Worm (Caenorhabditis elegans) whole organism, early embryonic: ENCODE results near the gene F36H12.4.

Experiments
- B0310.2 ChIP-seq: sonication (generic microtip); optimal IDR thresholded peaks from 2 replicates; lab custom pipeline; 2016; ENCODE audit warnings: mild to moderate bottlenecking, missing genetic modification characterization, missing compliant biosample characterization
- aly-1 ChIP-seq: sonication (generic microtip); optimal IDR thresholded peaks from 2 replicates; lab custom pipeline; 2016; ENCODE audit warnings: missing genetic modification characterization, missing compliant biosample characterization
- ama-1 ChIP-seq: fragments of 150-350 bp; optimal IDR thresholded peaks from 2 replicates; lab custom pipeline; 2014
- ceh-13 ChIP-seq: fragments of 200-800 bp; sonication (Bioruptor generic); optimal IDR thresholded peaks from 2 replicates; lab custom pipeline; 2018; ENCODE audit warnings: mild to moderate bottlenecking, missing genetic modification characterization, missing compliant biosample characterization
- flt-1 ChIP-seq: fragments of 200-800 bp; sonication (Bioruptor generic); IDR thresholded peaks from 2 replicates; pipeline ENCODE4 v1.3.6; 2022; ENCODE audit warnings: missing genetic modification characterization, missing compliant biosample characterization
- hmbx-1 ChIP-seq: sonication (generic microtip); optimal IDR thresholded peaks from 2 replicates; lab custom pipeline; 2016; ENCODE audit warnings: mild to moderate bottlenecking, missing genetic modification characterization, missing compliant biosample characterization
- hmg-4 ChIP-seq: fragments of 200-800 bp; sonication (Bioruptor generic); optimal IDR thresholded peaks from 2 replicates; lab custom pipeline; 2018; ENCODE audit warnings: mild to moderate bottlenecking, missing genetic modification characterization, missing compliant biosample characterization
- hnd-1 ChIP-seq: sonication (generic microtip); optimal IDR thresholded peaks from 2 replicates; lab custom pipeline; 2016; ENCODE audit warnings: missing genetic modification characterization, missing compliant biosample characterization
- sea-1 ChIP-seq: fragments of 200-800 bp; sonication (Bioruptor generic); conservative IDR thresholded peaks from 2 replicates; pipeline ENCODE4 v1.3.6; 2022; ENCODE audit warnings: missing genetic modification characterization, missing compliant biosample characterization
- tbx-11 ChIP-seq: fragments of 200-800 bp; sonication (Bioruptor generic); IDR thresholded peaks from 2 replicates; pipeline ENCODE4 v1.3.6; 2022; ENCODE audit warnings: missing genetic modification characterization, missing compliant biosample characterization
- tbx-37 ChIP-seq: fragments of 200-800 bp; sonication (Bioruptor generic); conservative IDR thresholded peaks from 2 replicates; pipeline ENCODE4 v1.3.6; 2022; ENCODE audit warnings: missing genetic modification reagents, missing genetic modification characterization, missing compliant biosample characterization

DNA sequence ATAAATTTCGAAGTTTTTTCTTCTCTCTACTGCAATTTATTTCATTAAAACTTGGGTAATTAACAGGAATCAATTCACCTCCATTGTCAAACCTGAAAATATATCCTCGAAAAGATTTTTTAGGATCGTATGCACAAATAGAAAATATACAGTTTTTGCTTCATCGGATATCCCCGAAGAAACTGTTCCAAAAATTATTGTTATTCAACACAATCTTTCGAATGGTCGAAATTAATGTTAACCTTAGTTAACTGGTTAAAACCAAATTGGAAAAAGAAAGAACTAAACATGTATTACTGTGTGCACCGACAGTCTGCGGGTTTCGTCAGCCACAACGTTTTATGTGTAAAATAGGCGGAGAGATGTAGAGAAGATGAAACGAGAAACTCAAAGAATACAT lies 48.2 kb downstream of the F36H12.4 start:
- TF ChIP-seq ama-1 (lab: Kevin White, UChicago) (no peak), ceh-13 (GFP tag; lab: Kevin White, UChicago) (no peak), tbx-37 (GFP tag; lab: Robert Waterston, UW) (no peak), hnd-1 (tag; lab: Kevin White, UChicago) (no peak), B0310.2 (no peak), flt-1 (GFP tag; lab: Robert Waterston, UW) (no peak), hmg-4 (GFP tag; lab: Kevin White, UChicago) (no peak), hmbx-1 (tag; lab: Kevin White, UChicago) (no peak), sea-1 (GFP tag; lab: Robert Waterston, UW) (no peak), tbx-11 (GFP tag; lab: Robert Waterston, UW) (no peak), aly-1 (tag; lab: Kevin White, UChicago) (no peak)
